Fruit fly (Drosophila melanogaster) whole organism, adult: Measurements from ENCODE around the gene MtnA.

Experiments
- CG11617 ChIP-seq: fragments of 200-800 bp; sonication (Bioruptor generic); optimal IDR thresholded peaks from 2 replicates; lab custom pipeline; 2017; ENCODE audit warnings: mild to moderate bottlenecking, missing biosample characterization, missing genetic modification reagents, missing genetic modification characterization
- CG12768 ChIP-seq: fragments of 200-800 bp; sonication (Bioruptor generic); optimal IDR thresholded peaks from 2 replicates; lab custom pipeline; 2017; ENCODE audit warnings: missing biosample characterization, missing genetic modification characterization, mild to moderate bottlenecking, moderate library complexity, missing genetic modification reagents
- CG14711 ChIP-seq: fragments of 200-800 bp; sonication (Bioruptor generic); optimal IDR thresholded peaks from 2 replicates; lab custom pipeline; 2018; ENCODE audit warnings: missing biosample characterization, mild to moderate bottlenecking, missing genetic modification characterization, moderate library complexity
- CG1620 ChIP-seq: fragments of 200-800 bp; sonication (Bioruptor generic); optimal IDR thresholded peaks from 2 replicates; lab custom pipeline; 2016; ENCODE audit warnings: missing biosample characterization, missing genetic modification characterization
- CG33017 ChIP-seq: fragments of 200-800 bp; sonication (Bioruptor generic); optimal IDR thresholded peaks from 2 replicates; lab custom pipeline; 2018; ENCODE audit warnings: missing biosample characterization, mild to moderate bottlenecking, missing genetic modification characterization, moderate library complexity
- CG5204 ChIP-seq: fragments of 200-800 bp; sonication (Bioruptor generic); optimal IDR thresholded peaks from 2 replicates; lab custom pipeline; 2016; ENCODE audit warnings: missing biosample characterization, missing genetic modification characterization
- CG7045 ChIP-seq: fragments of 200-800 bp; sonication (Bioruptor generic); optimal IDR thresholded peaks from 2 replicates; lab custom pipeline; 2017; ENCODE audit warnings: missing biosample characterization, mild to moderate bottlenecking, missing genetic modification characterization
- CG7101 ChIP-seq: fragments of 200-800 bp; sonication (Bioruptor generic); optimal IDR thresholded peaks from 2 replicates; lab custom pipeline; 2018; ENCODE audit warnings: missing biosample characterization, mild to moderate bottlenecking, missing genetic modification characterization, moderate library complexity
- Clk ChIP-seq: fragments of 200-800 bp; sonication (Bioruptor generic); optimal IDR thresholded peaks from 2 replicates; lab custom pipeline; 2017; ENCODE audit warnings: missing biosample characterization, missing genetic modification characterization
- Crg-1 ChIP-seq: fragments of 200-800 bp; sonication (Bioruptor generic); optimal IDR thresholded peaks from 2 replicates; lab custom pipeline; 2016; ENCODE audit warnings: missing biosample characterization, missing genetic modification characterization
- Hr96 ChIP-seq: fragments of 200-800 bp; sonication (Bioruptor generic); optimal IDR thresholded peaks from 2 replicates; lab custom pipeline; 2016; ENCODE audit warnings: missing biosample characterization, missing genetic modification characterization
- Mnt ChIP-seq: fragments of 200-800 bp; sonication (Bioruptor generic); optimal IDR thresholded peaks from 2 replicates; lab custom pipeline; 2016; ENCODE audit warnings: missing biosample characterization, mild to moderate bottlenecking, missing genetic modification characterization
- bab1 ChIP-seq: fragments of 200-800 bp; sonication (Bioruptor generic); optimal IDR thresholded peaks from 3 replicates; lab custom pipeline; 2019; ENCODE audit warnings: missing biosample characterization, mild to moderate bottlenecking, missing genetic modification characterization, moderate library complexity
- cic ChIP-seq: fragments of 200-800 bp; sonication (Bioruptor generic); optimal IDR thresholded peaks from 2 replicates; lab custom pipeline; 2017; ENCODE audit warnings: missing biosample characterization, mild to moderate bottlenecking, missing genetic modification characterization, moderate library complexity
- cnc ChIP-seq, 2 experiments: fragments of >200 bp; optimal IDR thresholded peaks; 2 replicates each; lab custom pipeline; 2017
- kay ChIP-seq: fragments of 200-800 bp; sonication (Bioruptor generic); peaks from one replicate; lab custom pipeline; 2016; ENCODE audit warnings: missing biosample characterization, missing genetic modification characterization, borderline replicate concordance
- ovo ChIP-seq: fragments of 200-800 bp; sonication (Bioruptor generic); optimal IDR thresholded peaks from 2 replicates; lab custom pipeline; 2016; ENCODE audit warnings: missing biosample characterization, missing genetic modification characterization
- pad ChIP-seq: fragments of 200-800 bp; sonication (Bioruptor generic); optimal IDR thresholded peaks from 3 replicates; lab custom pipeline; 2017; ENCODE audit warnings: missing biosample characterization, missing genetic modification characterization, mild to moderate bottlenecking, moderate library complexity, missing genetic modification reagents
- tj ChIP-seq: fragments of 200-800 bp; sonication (Bioruptor generic); optimal IDR thresholded peaks from 3 replicates; lab custom pipeline; 2017; ENCODE audit warnings: missing biosample characterization, mild to moderate bottlenecking, missing genetic modification characterization, moderate library complexity
- toe ChIP-seq: fragments of 200-800 bp; sonication (Bioruptor generic); optimal IDR thresholded peaks from 2 replicates; lab custom pipeline; 2016; ENCODE audit warnings: missing biosample characterization, missing genetic modification characterization

Gene MtnA

DNA sequence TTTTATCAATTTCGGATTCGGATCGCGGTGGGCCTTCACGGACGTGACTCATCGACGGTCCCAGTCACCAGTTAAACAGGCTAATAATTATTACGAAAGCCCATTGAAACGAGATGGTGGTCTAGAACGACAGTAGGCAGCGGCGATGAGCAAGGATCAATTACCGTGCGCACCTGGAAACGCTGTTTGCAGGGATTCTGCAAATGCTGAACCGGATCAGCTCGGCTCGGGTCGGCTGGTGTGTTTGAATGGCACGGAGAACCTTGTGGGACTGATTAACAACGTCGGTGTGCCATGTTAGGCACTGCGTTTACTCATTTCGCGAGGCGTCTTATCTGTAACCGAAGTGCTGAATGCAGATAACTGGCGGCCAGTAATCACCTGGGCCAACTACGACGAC lies 10.0 kb downstream of the MtnA start, which contains the start of gene Whamy:
TSS of gene Whamy (minus strand) at position 273 of the 400 bp plus-strand sequence.
- TF ChIP-seq Crg-1 (GFP tag; lab: Kevin White, UChicago) (no peak), CG12768 (peak; percentile 5), toe (no peak), CG33017 (tag; lab: Kevin White, UChicago) (peak; percentile 12), cic (GFP tag; lab: Kevin White, UChicago) (peak; percentile 92), Mnt (GFP tag; lab: Kevin White, UChicago) (peak; percentile 36)

DNA sequence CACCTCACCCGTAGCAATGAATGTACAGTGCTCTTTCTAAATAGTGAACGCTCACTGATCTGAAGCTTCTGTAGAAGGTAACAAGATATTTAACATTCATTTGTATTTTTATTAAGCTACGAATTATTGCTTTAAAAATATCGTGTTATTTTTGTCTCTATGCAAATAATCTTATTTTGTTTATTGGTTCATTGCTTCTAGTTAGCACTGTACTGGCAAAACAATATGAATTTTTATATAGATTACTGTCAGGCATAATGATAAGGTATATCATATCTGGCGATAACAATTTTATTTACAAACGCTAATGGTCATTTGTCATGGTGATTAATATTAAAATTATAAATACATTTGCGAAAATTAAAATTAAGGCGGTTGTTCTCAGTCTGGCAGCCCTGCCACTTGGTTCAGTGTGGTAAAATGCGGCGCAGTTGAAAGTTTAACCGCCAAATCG lies 12.6 kb downstream of the MtnA start, which contains the start of gene CG9471:
TSS of gene CG9471 (minus strand) at position 24 of the 454 bp plus-strand sequence.
- peak; percentile 88 for TF ChIP-seq ovo (GFP tag; lab: Kevin White, UChicago)
- TF ChIP-seq CG7045 (GFP tag; lab: Kevin White, UChicago) = peak; percentile 94
- peak; percentile 96 for TF ChIP-seq toe
- TF ChIP-seq bab1 = peak; percentile 98
- no peak for TF ChIP-seq kay
- TF ChIP-seq CG12768 = peak; percentile 97
- TF ChIP-seq CG14711 = peak; percentile 92
- no peak for TF ChIP-seq cnc (optimal IDR thresholded peaks at IDR 0.05; lab: Kevin White, UChicago)
- peak; percentile 78 for TF ChIP-seq tj (GFP tag; lab: Kevin White, UChicago)
- TF ChIP-seq Mnt (GFP tag; lab: Kevin White, UChicago) = peak; percentile 92
- TF ChIP-seq CG11617 (GFP tag; lab: Kevin White, UChicago) = peak; percentile 96
- TF ChIP-seq pad = peak; percentile 84
- peak; percentile 95 for TF ChIP-seq Hr96 (GFP tag; lab: Kevin White, UChicago)
- TF ChIP-seq Clk (GFP tag; lab: Kevin White, UChicago) = peak; percentile 91
- peak; percentile 97 for TF ChIP-seq CG7101 (tag; lab: Kevin White, UChicago)
- peak; percentile 88 for TF ChIP-seq Crg-1 (GFP tag; lab: Kevin White, UChicago)
- peak; percentile 94 for TF ChIP-seq cic (GFP tag; lab: Kevin White, UChicago)
- TF ChIP-seq CG1620 (GFP tag; lab: Kevin White, UChicago) = peak; percentile 95
- peak; percentile 98 for TF ChIP-seq CG33017 (tag; lab: Kevin White, UChicago)
- TF ChIP-seq CG5204 (GFP tag; lab: Kevin White, UChicago) = peak; percentile 97

DNA sequence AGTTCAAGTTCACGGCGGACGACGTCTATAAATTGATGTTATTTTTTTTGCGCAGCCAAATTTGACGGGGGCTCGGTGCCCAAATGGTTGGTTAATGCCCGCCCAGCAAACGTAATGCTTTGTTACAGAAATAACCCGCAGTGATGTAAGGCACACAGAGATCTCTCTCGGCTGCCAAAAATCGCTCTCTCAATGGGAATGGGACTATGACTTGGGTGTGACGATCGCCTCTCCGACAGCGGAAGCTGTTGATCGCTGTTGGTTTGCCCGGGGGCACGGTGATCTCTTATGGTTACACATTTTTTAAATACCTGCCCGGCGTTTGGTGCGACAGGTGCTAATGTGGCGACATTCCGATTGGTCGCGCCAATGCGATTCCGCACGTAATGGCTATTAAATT lies 14.0 kb downstream of the MtnA start:
- TF ChIP-seq kay (no peak), CG14711 (no peak), CG7045 (GFP tag; lab: Kevin White, UChicago) (no peak), CG7101 (tag; lab: Kevin White, UChicago) (no peak), pad (no peak), CG12768 (no peak), Clk (GFP tag; lab: Kevin White, UChicago) (no peak), CG1620 (GFP tag; lab: Kevin White, UChicago) (no peak), CG5204 (GFP tag; lab: Kevin White, UChicago) (no peak), Crg-1 (GFP tag; lab: Kevin White, UChicago) (no peak), Mnt (GFP tag; lab: Kevin White, UChicago) (no peak), ovo (GFP tag; lab: Kevin White, UChicago) (no peak), Hr96 (GFP tag; lab: Kevin White, UChicago) (no peak), CG11617 (GFP tag; lab: Kevin White, UChicago) (no peak), cic (GFP tag; lab: Kevin White, UChicago) (no peak), CG33017 (tag; lab: Kevin White, UChicago) (no peak), tj (GFP tag; lab: Kevin White, UChicago) (no peak)

DNA sequence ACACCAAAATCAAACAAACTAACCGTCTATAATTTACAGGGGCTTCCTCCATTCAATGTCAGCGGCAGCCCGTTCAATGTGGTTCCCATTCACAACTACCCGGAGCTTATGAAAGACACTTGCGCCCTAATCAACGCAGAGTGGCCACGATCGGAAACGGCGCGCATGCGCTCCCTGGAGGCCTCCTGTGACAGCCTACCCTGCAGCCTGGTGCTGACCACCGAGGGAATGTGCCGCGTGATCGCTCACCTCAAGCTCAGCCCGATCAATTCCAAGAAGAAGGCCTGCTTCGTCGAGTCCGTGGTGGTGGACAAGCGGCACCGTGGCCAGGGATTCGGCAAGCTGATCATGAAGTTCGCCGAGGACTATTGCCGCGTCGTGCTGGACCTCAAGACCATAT lies 15.3 kb downstream of the MtnA start, which contains the start of gene MED6:
TSS of gene MED6 (minus strand) at position 101 of the 400 bp plus-strand sequence.
- TF ChIP-seq pad = no peak
- no peak for TF ChIP-seq tj (GFP tag; lab: Kevin White, UChicago)
- no peak for TF ChIP-seq toe
- no peak for TF ChIP-seq bab1
- no peak for TF ChIP-seq Crg-1 (GFP tag; lab: Kevin White, UChicago)

DNA sequence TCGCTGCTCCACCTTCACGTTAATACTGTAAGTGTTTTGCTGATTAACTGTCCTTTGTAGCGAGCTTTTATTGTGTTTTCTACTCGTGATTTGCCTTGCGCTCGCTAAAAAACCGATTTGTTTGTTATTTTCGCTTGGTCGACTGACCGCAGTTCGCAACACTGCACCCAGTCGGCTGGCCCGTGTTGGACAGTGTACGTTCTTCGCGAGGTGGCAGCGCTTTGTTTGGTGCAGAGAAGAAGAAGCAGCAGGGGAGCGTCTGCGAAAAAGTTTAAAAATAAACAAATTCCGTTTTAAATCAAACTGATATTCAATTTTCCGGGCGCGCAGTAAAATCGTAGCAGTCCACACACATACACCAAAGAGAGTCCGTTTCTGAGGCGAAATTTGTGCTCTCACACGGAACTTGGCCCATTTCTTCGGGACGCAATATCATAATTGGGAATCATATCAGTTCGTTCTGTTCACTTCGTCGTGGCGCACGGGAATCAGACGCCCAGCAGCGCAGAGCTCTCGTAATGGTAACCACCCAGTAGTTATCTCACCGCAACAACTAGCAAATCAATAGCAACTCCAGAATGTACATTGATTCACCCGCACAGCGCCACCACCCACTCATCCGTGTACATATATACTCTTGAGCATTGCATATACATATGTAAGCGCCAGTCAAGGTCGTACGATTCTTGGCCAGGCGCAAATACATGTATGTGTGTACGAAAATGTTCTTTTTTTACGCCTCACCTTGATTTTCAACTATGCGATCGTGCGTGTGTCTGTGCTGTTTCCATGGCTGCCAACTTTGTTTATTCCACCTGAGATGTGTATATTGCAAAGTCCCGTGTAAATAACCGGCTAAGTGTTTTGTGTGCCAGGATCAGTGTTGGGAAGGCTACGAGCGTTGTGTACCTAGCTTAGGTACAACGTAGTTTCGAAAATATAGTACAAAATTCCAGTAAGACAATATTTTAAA lies 16.3 kb downstream of the MtnA start, which contains the start of gene Naa80:
TSS of gene Naa80 (plus strand) at position 215 of the 973 bp plus-strand sequence.
- TF ChIP-seq CG7045 (GFP tag; lab: Kevin White, UChicago) = peak; percentile 65
- TF ChIP-seq Clk (GFP tag; lab: Kevin White, UChicago) = peak; percentile 67
- TF ChIP-seq CG11617 (GFP tag; lab: Kevin White, UChicago) = peak; percentile 57
- TF ChIP-seq CG5204 (GFP tag; lab: Kevin White, UChicago) = no peak
- peak; percentile 92 for TF ChIP-seq Mnt (GFP tag; lab: Kevin White, UChicago)
- peak; percentile 96 for TF ChIP-seq Crg-1 (GFP tag; lab: Kevin White, UChicago)
- peak; percentile 56 for TF ChIP-seq bab1
- TF ChIP-seq CG12768 = peak; percentile 82
- peak; percentile 21 for TF ChIP-seq tj (GFP tag; lab: Kevin White, UChicago)
- TF ChIP-seq cnc (optimal IDR thresholded peaks at IDR 0.05; lab: Kevin White, UChicago) = no peak
- peak; percentile 80 for TF ChIP-seq pad
- TF ChIP-seq CG14711 = peak; percentile 55
- TF ChIP-seq CG1620 (GFP tag; lab: Kevin White, UChicago) = peak; percentile 95
- peak; percentile 69 for TF ChIP-seq CG33017 (tag; lab: Kevin White, UChicago)
- peak; percentile 82 for TF ChIP-seq CG7101 (tag; lab: Kevin White, UChicago)
- TF ChIP-seq kay = no peak
- peak; percentile 63 for TF ChIP-seq toe
- TF ChIP-seq Hr96 (GFP tag; lab: Kevin White, UChicago) = peak; percentile 38
- peak; percentile 64 for TF ChIP-seq ovo (GFP tag; lab: Kevin White, UChicago)
- peak; percentile 88 for TF ChIP-seq cic (GFP tag; lab: Kevin White, UChicago)
